Worm (Caenorhabditis elegans): ENCODE measurements around the gene F14H8.4.

The F14H8.4 gene

DNA sequence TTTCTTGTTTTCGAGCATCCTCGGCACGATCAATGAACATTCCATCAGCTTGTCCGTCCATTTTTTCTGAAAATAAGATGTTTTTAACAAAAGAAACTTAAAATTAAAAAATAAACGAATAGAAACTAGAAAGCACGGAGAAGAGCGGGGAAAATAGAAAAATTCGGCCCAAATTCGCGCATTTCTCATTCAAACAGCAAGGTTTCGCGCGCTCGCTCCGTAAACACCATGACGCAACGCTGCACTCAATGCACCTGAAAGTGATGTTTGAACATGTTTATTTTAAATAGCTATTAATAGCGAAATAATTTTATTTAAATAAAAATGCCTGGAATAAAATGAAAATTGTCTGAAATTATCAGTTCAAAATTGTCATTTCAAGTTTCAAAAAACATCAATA lies 35.9 kb downstream of the F14H8.4 start, which contains the start of the genes mcm-3 and C25D7.15 (continued):
- TF ChIP-seq ceh-27 (GFP tag; optimal IDR thresholded peaks at IDR 0.05) (no peak), snpc-4 (GFP tag; optimal IDR thresholded peaks at IDR 0.05) (no peak), snpc-4 (tag; optimal IDR thresholded peaks at IDR 0.05) (peak in 1 of 4 experiments; percentile 42), lsl-1 (GFP tag; optimal IDR thresholded peaks at IDR 0.05) (peak; percentile 78), attf-3 (GFP tag; conservative IDR thresholded peaks at IDR 0.05) (0 out of 2 replicates have a peak, but pooled peaks have one; percentile 42), sdz-38 (tag; optimal IDR thresholded peaks at IDR 0.05) (no peak), pbrm-1 (GFP tag; IDR thresholded peaks at IDR 0.05) (peak; percentile 63; the same call in 1 of the 2 replicates), egl-44 (GFP tag; IDR thresholded peaks at IDR 0.05) (no peak), zim-3 (tag; optimal IDR thresholded peaks at IDR 0.05) (no peak), ceh-40 (GFP tag; IDR thresholded peaks at IDR 0.05) (no peak), nhr-90 (tag; optimal IDR thresholded peaks at IDR 0.05) (no peak), hmg-20 (GFP tag; IDR thresholded peaks at IDR 0.05) (no peak), F55B11.4 (tag; optimal IDR thresholded peaks at IDR 0.05; ENCODE audit: borderline replicate concordance, insufficient read depth) (no peak), F23B12.7 (tag; optimal IDR thresholded peaks at IDR 0.05; ENCODE audit: insufficient read depth) (no peak), dpl-1 (GFP tag; optimal IDR thresholded peaks at IDR 0.05) (peak; percentile 89), K11D2.4 (GFP tag; IDR thresholded peaks at IDR 0.05) (no peak), ceh-100 (GFP tag; IDR thresholded peaks at IDR 0.05) (no peak), Y95B8A.8 (GFP tag; IDR thresholded peaks at IDR 0.05) (peak; percentile 61; the same call in 1 of the 2 replicates), him-1 (tag; optimal IDR thresholded peaks at IDR 0.05) (peak; percentile 53), aptf-3 (GFP tag; IDR thresholded peaks at IDR 0.05) (no peak), lin-40 (tag; optimal IDR thresholded peaks at IDR 0.05) (no peak), F57C9.4 (tag; optimal IDR thresholded peaks at IDR 0.05) (no peak), ztf-25 (GFP tag; IDR thresholded peaks at IDR 0.05) (no peak), K12H6.12 (tag; optimal IDR thresholded peaks at IDR 0.05) (no peak), T26A5.8 (tag; optimal IDR thresholded peaks at IDR 0.05) (no peak), athp-1 (tag; optimal IDR thresholded peaks at IDR 0.05) (no peak), hlh-26 (GFP tag; conservative IDR thresholded peaks at IDR 0.05) (no peak), ekl-4 (GFP tag; IDR thresholded peaks at IDR 0.05) (no peak), ama-1 (optimal IDR thresholded peaks at IDR 0.05) (no peak), ama-1 (GFP tag; optimal IDR thresholded peaks at IDR 0.05) (no peak), lin-35 (GFP tag; optimal IDR thresholded peaks at IDR 0.05) (peak in 2 of 3 experiments; percentile 45 to 62), akir-1 (GFP tag; optimal IDR thresholded peaks at IDR 0.05) (no peak), sptf-2 (GFP tag; optimal IDR thresholded peaks at IDR 0.05) (no peak), let-607 (tag; optimal IDR thresholded peaks at IDR 0.05) (no peak), ztf-18 (tag; optimal IDR thresholded peaks at IDR 0.05) (peak; percentile 7), Y56A3A.18 (GFP tag; IDR thresholded peaks at IDR 0.05) (no peak), nfya-1 (tag; optimal IDR thresholded peaks at IDR 0.05; ENCODE audit: borderline replicate concordance, insufficient read depth) (no peak), ZK185.1 (tag; optimal IDR thresholded peaks at IDR 0.05; ENCODE audit: poor library complexity, severe bottlenecking) (no peak), snpc-1.3 (tag; optimal IDR thresholded peaks at IDR 0.05; ENCODE audit: insufficient read depth) (peak; percentile 27), dox-1 (GFP tag; IDR thresholded peaks at IDR 0.05) (peak; percentile 69; the same call in 1 of the 2 replicates), rpc-1 (optimal IDR thresholded peaks at IDR 0.05) (no peak), rpc-1 (tag; optimal IDR thresholded peaks at IDR 0.05) (no peak), madf-8 (GFP tag; conservative IDR thresholded peaks at IDR 0.05) (peak; percentile 90), B0019.2 (GFP tag; conservative IDR thresholded peaks at IDR 0.05) (peak; percentile 84), cebp-2 (GFP tag; IDR thresholded peaks at IDR 0.05) (no peak), nhr-120 (GFP tag; IDR thresholded peaks at IDR 0.05) (no peak), F52B5.7 (tag; optimal IDR thresholded peaks at IDR 0.05) (no peak), aptf-2 (GFP tag; conservative IDR thresholded peaks at IDR 0.05) (no peak), Y53G8AR.9 (GFP tag; conservative IDR thresholded peaks at IDR 0.05) (no peak)
